Fruit fly (Drosophila melanogaster) ovary, adult (tissue): ENCODE results near the gene Dhrs4.

Experiments used
- CG17801 ChIP-seq: fragments of 200-800 bp; optimal IDR thresholded peaks from 2 replicates; lab custom pipeline; 2019; ENCODE audit warnings: missing biosample characterization, mild to moderate bottlenecking, missing genetic modification characterization, moderate library complexity; ENCODE audit not compliant: partially characterized antibody

The Dhrs4 gene

dm6 chr3L:5141380-5142101 lies at the start of gene Dhrs4, which contains the start of gene Gdap1:
Gene Dhrs4, minus strand, starts transcription at chr3L:5141646.
Gene Gdap1, plus strand, starts transcription at chr3L:5141953.
- peak; percentile 30 for TF ChIP-seq CG17801

- peak; percentile 4 for TF ChIP-seq CG17801
These were observed 47.0 kb upstream of the Dhrs4 start for dm6 chr3L:5188402-5188801.

- TF ChIP-seq CG17801, result peak; percentile 82
These were observed 46.1 kb upstream of the Dhrs4 start for dm6 chr3L:5187572-5187934.

dm6 chr3L:5186807-5187571 lies 45.5 kb upstream of the Dhrs4 start:
- TF ChIP-seq CG17801, result peak; percentile 72

dm6 chr3L:5184860-5185639 lies 43.6 kb upstream of the Dhrs4 start:
- peak; percentile 6 for TF ChIP-seq CG17801

- TF ChIP-seq CG17801, result peak; percentile 16
These were observed 43.0 kb upstream of the Dhrs4 start for dm6 chr3L:5184502-5184859.

dm6 chr3L:5183662-5184061 lies 42.2 kb upstream of the Dhrs4 start:
- TF ChIP-seq CG17801, result no peak

- TF ChIP-seq CG17801, result no peak
These were observed 41.6 kb upstream of the Dhrs4 start for dm6 chr3L:5182994-5183566.

dm6 chr3L:5182255-5182993 lies 41.0 kb upstream of the Dhrs4 start:
- TF ChIP-seq CG17801, result no peak

- TF ChIP-seq CG17801, result no peak
These were observed 39.6 kb upstream of the Dhrs4 start for dm6 chr3L:5180968-5181612.

- TF ChIP-seq CG17801, result peak; percentile 44
These were observed 38.7 kb upstream of the Dhrs4 start for dm6 chr3L:5180179-5180578.

- no peak for TF ChIP-seq CG17801
These were observed 37.5 kb upstream of the Dhrs4 start for dm6 chr3L:5178903-5179302.

- TF ChIP-seq CG17801, result no peak
These were observed 35.3 kb upstream of the Dhrs4 start for dm6 chr3L:5176789-5177188.

dm6 chr3L:5176071-5176470 lies 34.6 kb upstream of the Dhrs4 start:
- TF ChIP-seq CG17801, result no peak

dm6 chr3L:5172470-5172869 lies 31.0 kb upstream of the Dhrs4 start:
- peak; percentile 65 for TF ChIP-seq CG17801
